Fruit fly (Drosophila melanogaster) whole organism, adult: ENCODE data around the gene CG4701.

Experiments
- CG11617 ChIP-seq: fragments of 200-800 bp; sonication (Bioruptor generic); optimal IDR thresholded peaks from 2 replicates; lab custom pipeline; 2017; ENCODE audit warnings: mild to moderate bottlenecking, missing biosample characterization, missing genetic modification reagents, missing genetic modification characterization
- CG12768 ChIP-seq: fragments of 200-800 bp; sonication (Bioruptor generic); optimal IDR thresholded peaks from 2 replicates; lab custom pipeline; 2017; ENCODE audit warnings: missing biosample characterization, missing genetic modification characterization, mild to moderate bottlenecking, moderate library complexity, missing genetic modification reagents
- CG14711 ChIP-seq: fragments of 200-800 bp; sonication (Bioruptor generic); optimal IDR thresholded peaks from 2 replicates; lab custom pipeline; 2018; ENCODE audit warnings: missing biosample characterization, mild to moderate bottlenecking, missing genetic modification characterization, moderate library complexity
- CG1620 ChIP-seq: fragments of 200-800 bp; sonication (Bioruptor generic); optimal IDR thresholded peaks from 2 replicates; lab custom pipeline; 2016; ENCODE audit warnings: missing biosample characterization, missing genetic modification characterization
- CG33017 ChIP-seq: fragments of 200-800 bp; sonication (Bioruptor generic); optimal IDR thresholded peaks from 2 replicates; lab custom pipeline; 2018; ENCODE audit warnings: missing biosample characterization, mild to moderate bottlenecking, missing genetic modification characterization, moderate library complexity
- CG5204 ChIP-seq: fragments of 200-800 bp; sonication (Bioruptor generic); optimal IDR thresholded peaks from 2 replicates; lab custom pipeline; 2016; ENCODE audit warnings: missing biosample characterization, missing genetic modification characterization
- CG7045 ChIP-seq: fragments of 200-800 bp; sonication (Bioruptor generic); optimal IDR thresholded peaks from 2 replicates; lab custom pipeline; 2017; ENCODE audit warnings: missing biosample characterization, mild to moderate bottlenecking, missing genetic modification characterization
- CG7101 ChIP-seq: fragments of 200-800 bp; sonication (Bioruptor generic); optimal IDR thresholded peaks from 2 replicates; lab custom pipeline; 2018; ENCODE audit warnings: missing biosample characterization, mild to moderate bottlenecking, missing genetic modification characterization, moderate library complexity
- Clk ChIP-seq: fragments of 200-800 bp; sonication (Bioruptor generic); optimal IDR thresholded peaks from 2 replicates; lab custom pipeline; 2017; ENCODE audit warnings: missing biosample characterization, missing genetic modification characterization
- Crg-1 ChIP-seq: fragments of 200-800 bp; sonication (Bioruptor generic); optimal IDR thresholded peaks from 2 replicates; lab custom pipeline; 2016; ENCODE audit warnings: missing biosample characterization, missing genetic modification characterization
- Hr96 ChIP-seq: fragments of 200-800 bp; sonication (Bioruptor generic); optimal IDR thresholded peaks from 2 replicates; lab custom pipeline; 2016; ENCODE audit warnings: missing biosample characterization, missing genetic modification characterization
- Mnt ChIP-seq: fragments of 200-800 bp; sonication (Bioruptor generic); optimal IDR thresholded peaks from 2 replicates; lab custom pipeline; 2016; ENCODE audit warnings: missing biosample characterization, mild to moderate bottlenecking, missing genetic modification characterization
- bab1 ChIP-seq: fragments of 200-800 bp; sonication (Bioruptor generic); optimal IDR thresholded peaks from 3 replicates; lab custom pipeline; 2019; ENCODE audit warnings: missing biosample characterization, mild to moderate bottlenecking, missing genetic modification characterization, moderate library complexity
- cic ChIP-seq: fragments of 200-800 bp; sonication (Bioruptor generic); optimal IDR thresholded peaks from 2 replicates; lab custom pipeline; 2017; ENCODE audit warnings: missing biosample characterization, mild to moderate bottlenecking, missing genetic modification characterization, moderate library complexity
- cnc ChIP-seq, 2 experiments: fragments of >200 bp; optimal IDR thresholded peaks; 2 replicates each; lab custom pipeline; 2017
- kay ChIP-seq: fragments of 200-800 bp; sonication (Bioruptor generic); peaks from one replicate; lab custom pipeline; 2016; ENCODE audit warnings: missing biosample characterization, missing genetic modification characterization, borderline replicate concordance
- ovo ChIP-seq: fragments of 200-800 bp; sonication (Bioruptor generic); optimal IDR thresholded peaks from 2 replicates; lab custom pipeline; 2016; ENCODE audit warnings: missing biosample characterization, missing genetic modification characterization
- pad ChIP-seq: fragments of 200-800 bp; sonication (Bioruptor generic); optimal IDR thresholded peaks from 3 replicates; lab custom pipeline; 2017; ENCODE audit warnings: missing biosample characterization, missing genetic modification characterization, mild to moderate bottlenecking, moderate library complexity, missing genetic modification reagents
- tj ChIP-seq: fragments of 200-800 bp; sonication (Bioruptor generic); optimal IDR thresholded peaks from 3 replicates; lab custom pipeline; 2017; ENCODE audit warnings: missing biosample characterization, mild to moderate bottlenecking, missing genetic modification characterization, moderate library complexity
- toe ChIP-seq: fragments of 200-800 bp; sonication (Bioruptor generic); optimal IDR thresholded peaks from 2 replicates; lab custom pipeline; 2016; ENCODE audit warnings: missing biosample characterization, missing genetic modification characterization

The CG4701 gene

DNA sequence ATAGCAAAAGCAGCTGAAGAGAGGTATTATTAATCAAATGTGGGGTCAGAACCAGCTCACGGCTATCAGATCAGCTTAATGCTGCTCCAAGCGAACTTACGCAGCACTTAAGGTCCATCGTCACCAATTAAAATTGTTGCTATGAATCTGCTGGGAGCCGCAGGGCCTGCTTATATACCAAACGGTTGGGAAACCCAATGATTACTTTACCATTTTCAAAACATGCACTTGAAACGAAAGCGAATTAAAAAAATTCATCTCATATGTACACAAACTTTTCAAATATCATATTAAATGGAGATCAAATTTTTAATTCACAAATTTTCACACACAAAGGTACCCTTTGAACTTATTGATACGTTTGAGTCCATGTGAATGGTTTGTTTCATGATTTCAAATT, 20.6 kb upstream of the CG4701 start, which contains the start of gene CG42587:
CG42587 (minus strand) TSS at position 143 of the 400 bp plus-strand sequence.
- no peak for TF ChIP-seq kay (GFP tag; lab: Kevin White, UChicago)
- no peak for TF ChIP-seq cic
- TF ChIP-seq tj (GFP tag; lab: Kevin White, UChicago): no peak
- no peak for TF ChIP-seq Crg-1 (GFP tag; lab: Kevin White, UChicago)
- TF ChIP-seq CG11617 (GFP tag; lab: Kevin White, UChicago): no peak
- no peak for TF ChIP-seq CG12768 (GFP tag; lab: Kevin White, UChicago)
- no peak for TF ChIP-seq ovo (GFP tag; lab: Kevin White, UChicago)
- TF ChIP-seq CG7045 (GFP tag; lab: Kevin White, UChicago): no peak
- TF ChIP-seq Clk: no peak
- TF ChIP-seq toe (GFP tag; lab: Kevin White, UChicago): no peak
- TF ChIP-seq CG7101 (tag; lab: Kevin White, UChicago): no peak
- no peak for TF ChIP-seq bab1 (GFP tag; lab: Kevin White, UChicago)
- no peak for TF ChIP-seq CG14711 (tag; lab: Kevin White, UChicago)
- no peak for TF ChIP-seq Mnt (GFP tag; lab: Kevin White, UChicago)
- no peak for TF ChIP-seq pad (GFP tag; lab: Kevin White, UChicago)
- TF ChIP-seq CG1620 (GFP tag; lab: Kevin White, UChicago): no peak
- no peak for TF ChIP-seq CG33017 (tag; lab: Kevin White, UChicago)
- TF ChIP-seq Hr96 (GFP tag; lab: Kevin White, UChicago): no peak
- TF ChIP-seq cnc (optimal IDR thresholded peaks at IDR 0.05; lab: Kevin White, UChicago): no peak

dm6 chr2L:14746068-14746467, 19.6 kb upstream of the CG4701 start:
- no peak for TF ChIP-seq CG5204 (GFP tag; lab: Kevin White, UChicago)
- peak; percentile 90 for TF ChIP-seq tj (GFP tag; lab: Kevin White, UChicago)

dm6 chr2L:14760467-14760866, 5.2 kb upstream of the CG4701 start, which contains the start of gene CG4691:
Gene CG4691, plus strand, starts transcription at chr2L:14760767.
- no peak for TF ChIP-seq CG1620 (GFP tag; lab: Kevin White, UChicago)
- no peak for TF ChIP-seq toe (GFP tag; lab: Kevin White, UChicago)
- TF ChIP-seq ovo (GFP tag; lab: Kevin White, UChicago): no peak
- no peak for TF ChIP-seq Hr96 (GFP tag; lab: Kevin White, UChicago)
- TF ChIP-seq CG7101 (tag; lab: Kevin White, UChicago): no peak
- TF ChIP-seq CG11617 (GFP tag; lab: Kevin White, UChicago): no peak
- TF ChIP-seq cic: no peak
- TF ChIP-seq CG5204 (GFP tag; lab: Kevin White, UChicago): no peak
- TF ChIP-seq CG12768 (GFP tag; lab: Kevin White, UChicago): no peak
- no peak for TF ChIP-seq CG33017 (tag; lab: Kevin White, UChicago)
- no peak for TF ChIP-seq Crg-1 (GFP tag; lab: Kevin White, UChicago)
- no peak for TF ChIP-seq tj (GFP tag; lab: Kevin White, UChicago)

dm6 chr2L:14762465-14762864, 3.2 kb upstream of the CG4701 start, which contains the start of gene CSN1a:
Gene CSN1a, plus strand, starts transcription at chr2L:14762765.
- no peak for TF ChIP-seq Clk
- TF ChIP-seq CG7101 (tag; lab: Kevin White, UChicago): no peak
- no peak for TF ChIP-seq CG14711 (tag; lab: Kevin White, UChicago)
- TF ChIP-seq CG12768 (GFP tag; lab: Kevin White, UChicago): no peak
- no peak for TF ChIP-seq bab1 (GFP tag; lab: Kevin White, UChicago)
- TF ChIP-seq CG33017 (tag; lab: Kevin White, UChicago): no peak
- TF ChIP-seq CG11617 (GFP tag; lab: Kevin White, UChicago): no peak
- no peak for TF ChIP-seq Hr96 (GFP tag; lab: Kevin White, UChicago)
- no peak for TF ChIP-seq Mnt (GFP tag; lab: Kevin White, UChicago)
- no peak for TF ChIP-seq CG5204 (GFP tag; lab: Kevin White, UChicago)
- TF ChIP-seq CG7045 (GFP tag; lab: Kevin White, UChicago): no peak
- TF ChIP-seq pad (GFP tag; lab: Kevin White, UChicago): no peak

DNA sequence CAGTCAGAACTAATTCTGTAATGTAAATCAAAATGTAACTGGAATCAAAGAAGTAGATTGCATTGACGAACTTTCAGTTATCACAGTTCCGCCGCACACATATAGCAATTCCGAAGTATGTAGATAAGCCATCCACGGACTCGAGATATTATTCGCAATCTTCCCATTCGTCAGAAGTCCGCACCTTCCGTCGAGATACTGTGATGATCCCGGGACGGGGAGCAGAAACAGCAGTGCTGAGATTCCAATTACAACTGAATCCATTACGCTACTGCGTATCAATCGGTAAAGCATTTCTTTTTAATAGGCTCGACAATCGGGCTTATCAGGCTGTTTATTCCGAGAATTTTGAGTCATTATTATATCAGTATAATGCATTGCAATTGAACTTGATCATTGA, 9.0 kb downstream of the CG4701 start, which contains the start of gene CG4650:
CG4650 (minus strand) TSS at position 269 of the 400 bp plus-strand sequence.
- no peak for TF ChIP-seq CG5204 (GFP tag; lab: Kevin White, UChicago)
- TF ChIP-seq Mnt (GFP tag; lab: Kevin White, UChicago): no peak

dm6 chr2L:14784498-14784897, 18.8 kb downstream of the CG4701 start, which contains the start of gene CG18636:
Gene CG18636, minus strand, starts transcription at chr2L:14784598.
- TF ChIP-seq Crg-1 (GFP tag; lab: Kevin White, UChicago): no peak
- TF ChIP-seq CG7045 (GFP tag; lab: Kevin White, UChicago): no peak
- TF ChIP-seq CG14711 (tag; lab: Kevin White, UChicago): no peak
- no peak for TF ChIP-seq pad (GFP tag; lab: Kevin White, UChicago)
- no peak for TF ChIP-seq cnc (optimal IDR thresholded peaks at IDR 0.05; lab: Kevin White, UChicago)
- TF ChIP-seq CG7101 (tag; lab: Kevin White, UChicago): no peak
- TF ChIP-seq Hr96 (GFP tag; lab: Kevin White, UChicago): no peak
- TF ChIP-seq CG33017 (tag; lab: Kevin White, UChicago): no peak
- no peak for TF ChIP-seq toe (GFP tag; lab: Kevin White, UChicago)
- TF ChIP-seq ovo (GFP tag; lab: Kevin White, UChicago): no peak
- TF ChIP-seq kay (GFP tag; lab: Kevin White, UChicago): no peak
- no peak for TF ChIP-seq CG5204 (GFP tag; lab: Kevin White, UChicago)
- TF ChIP-seq CG11617 (GFP tag; lab: Kevin White, UChicago): no peak
- TF ChIP-seq Clk: no peak
- no peak for TF ChIP-seq Mnt (GFP tag; lab: Kevin White, UChicago)
- no peak for TF ChIP-seq CG12768 (GFP tag; lab: Kevin White, UChicago)
